Worm (Caenorhabditis elegans) whole organism, mixed stage, embryonic: ENCODE results near the gene F35D11.4.

Source experiments
- blmp-1 ChIP-seq: fragments of 150-350 bp; optimal IDR thresholded peaks from 2 replicates; lab custom pipeline; 2014; ENCODE audit warnings: missing biosample characterization, missing genetic modification characterization
- ceh-39 ChIP-seq: fragments of 150-350 bp; optimal IDR thresholded peaks from 2 replicates; lab custom pipeline; 2014; ENCODE audit warnings: missing biosample characterization, missing genetic modification characterization
- elt-3 ChIP-seq: fragments of 150-350 bp; optimal IDR thresholded peaks from 2 replicates; lab custom pipeline; 2014; ENCODE audit warnings: missing biosample characterization, missing genetic modification characterization
- snpc-4 ChIP-seq: fragments of 150-350 bp; optimal IDR thresholded peaks from 2 replicates; lab custom pipeline; 2014; ENCODE audit warnings: missing biosample characterization, missing genetic modification characterization
- unc-62 ChIP-seq: fragments of 150-350 bp; optimal IDR thresholded peaks from 2 replicates; lab custom pipeline; 2014; ENCODE audit warnings: missing biosample characterization, missing genetic modification reagents, missing genetic modification characterization
- ztf-11 ChIP-seq: fragments of 150-350 bp; optimal IDR thresholded peaks from 2 replicates; lab custom pipeline; 2014; ENCODE audit warnings: missing biosample characterization, missing genetic modification characterization

ce11 chrII:4638891-4639290, 35.7 kb downstream of the F35D11.4 start:
- TF ChIP-seq unc-62 (GFP tag; lab: Kevin White, UChicago) (no peak), snpc-4 (no peak), blmp-1 (tag; lab: Kevin White, UChicago) (no peak), ztf-11 (tag; lab: Kevin White, UChicago) (no peak), elt-3 (no peak), ceh-39 (tag; lab: Kevin White, UChicago) (no peak)
